Fruit fly (Drosophila melanogaster) Kc167 (cell line): ENCODE measurements around the gene CG42504.

Experiments
- Myc ChIP-seq: fragments of >200 bp; optimal IDR thresholded peaks from 2 replicates; lab custom pipeline; 2017; ENCODE audit warnings: missing external identifiers
- Sin3A ChIP-seq: fragments of >200 bp; optimal IDR thresholded peaks from 2 replicates; lab custom pipeline; 2018; ENCODE audit warnings: missing external identifiers
- h ChIP-seq: fragments of >200 bp; optimal IDR thresholded peaks from 3 replicates; lab custom pipeline; 2018; ENCODE audit warnings: missing external identifiers
- insv ChIP-seq: fragments of >200 bp; optimal IDR thresholded peaks from 3 replicates; lab custom pipeline; 2018; ENCODE audit warnings: missing external identifiers
- psq ChIP-seq: fragments of >200 bp; optimal IDR thresholded peaks from 2 replicates; lab custom pipeline; 2017; ENCODE audit warnings: missing external identifiers
- ttk ChIP-seq: sonication (Bioruptor generic); optimal IDR thresholded peaks from 2 replicates; lab custom pipeline; 2017; ENCODE audit warnings: missing external identifiers

The CG42504 gene

dm6 chr3R:11999074-11999473 lies 32.5 kb downstream of the CG42504 start, which contains the start of gene Ect3:
Gene Ect3 (plus strand): TSS chr3R:11999278.
- no peak for TF ChIP-seq insv (lab: Kevin White, UChicago)
- TF ChIP-seq Sin3A (lab: Kevin White, UChicago) = no peak
- TF ChIP-seq h = no peak
- TF ChIP-seq psq = no peak
- TF ChIP-seq Myc (lab: Kevin White, UChicago) = no peak
- TF ChIP-seq ttk (lab: Kevin White, UChicago) = no peak

dm6 chr3R:11998130-11998529 lies 33.4 kb downstream of the CG42504 start:
- no peak for TF ChIP-seq psq
- TF ChIP-seq Myc (lab: Kevin White, UChicago) = no peak
- TF ChIP-seq Sin3A (lab: Kevin White, UChicago) = no peak
- no peak for TF ChIP-seq insv (lab: Kevin White, UChicago)
- no peak for TF ChIP-seq h
- TF ChIP-seq ttk (lab: Kevin White, UChicago) = no peak

dm6 chr3R:11992934-11993670 lies 38.5 kb downstream of the CG42504 start, which contains the start of gene mfas:
Gene mfas (minus strand): TSS chr3R:11993315.
- TF ChIP-seq insv (lab: Kevin White, UChicago) = no peak
- no peak for TF ChIP-seq Sin3A (lab: Kevin White, UChicago)
- no peak for TF ChIP-seq Myc (lab: Kevin White, UChicago)
- no peak for TF ChIP-seq ttk (lab: Kevin White, UChicago)
- TF ChIP-seq h = no peak
- TF ChIP-seq psq = no peak

dm6 chr3R:11991538-11992164 lies 39.9 kb downstream of the CG42504 start:
- TF ChIP-seq h (no peak), Sin3A (lab: Kevin White, UChicago) (no peak), insv (lab: Kevin White, UChicago) (no peak), psq (no peak), Myc (lab: Kevin White, UChicago) (no peak), ttk (lab: Kevin White, UChicago) (no peak)

- TF ChIP-seq ttk (lab: Kevin White, UChicago) = no peak
Measured at dm6 chr3R:11989996-11990395, 41.6 kb downstream of the CG42504 start.

dm6 chr3R:11989206-11989605 lies 42.4 kb downstream of the CG42504 start:
- TF ChIP-seq Myc (lab: Kevin White, UChicago) (no peak), h (no peak), ttk (lab: Kevin White, UChicago) (no peak), insv (lab: Kevin White, UChicago) (no peak), psq (no peak), Sin3A (lab: Kevin White, UChicago) (no peak)

- TF ChIP-seq Sin3A (lab: Kevin White, UChicago) (no peak), Myc (lab: Kevin White, UChicago) (no peak), insv (lab: Kevin White, UChicago) (no peak), psq (no peak), ttk (lab: Kevin White, UChicago) (no peak), h (no peak)
Measured at dm6 chr3R:11984862-11985261, 46.7 kb downstream of the CG42504 start.

- no peak for TF ChIP-seq psq
- TF ChIP-seq Sin3A (lab: Kevin White, UChicago) = no peak
- TF ChIP-seq Myc (lab: Kevin White, UChicago) = no peak
- TF ChIP-seq h = no peak
- TF ChIP-seq insv (lab: Kevin White, UChicago) = no peak
- TF ChIP-seq ttk (lab: Kevin White, UChicago) = no peak
Measured at dm6 chr3R:11984441-11984840, 47.1 kb downstream of the CG42504 start, which contains the start of gene CG3397. Gene CG3397 (minus strand): TSS chr3R:11984541.

- TF ChIP-seq Myc (lab: Kevin White, UChicago) = no peak
- no peak for TF ChIP-seq Sin3A (lab: Kevin White, UChicago)
- no peak for TF ChIP-seq psq
- no peak for TF ChIP-seq insv (lab: Kevin White, UChicago)
- no peak for TF ChIP-seq h
- no peak for TF ChIP-seq ttk (lab: Kevin White, UChicago)
Measured at dm6 chr3R:11982547-11982946, 49.0 kb downstream of the CG42504 start.

- no peak for TF ChIP-seq Myc (lab: Kevin White, UChicago)
Measured at dm6 chr3R:11981962-11982361, 49.6 kb downstream of the CG42504 start, which contains the start of gene CG12224. Gene CG12224 (minus strand): TSS chr3R:11982062.

- no peak for TF ChIP-seq ttk (lab: Kevin White, UChicago)
- TF ChIP-seq Sin3A (lab: Kevin White, UChicago) = no peak
- no peak for TF ChIP-seq insv (lab: Kevin White, UChicago)
- TF ChIP-seq psq = no peak
- TF ChIP-seq Myc (lab: Kevin White, UChicago) = no peak
- no peak for TF ChIP-seq h
Measured at dm6 chr3R:11979879-11980571, 51.5 kb downstream of the CG42504 start, which contains the start of gene CG18547. Gene CG18547 (minus strand): TSS chr3R:11980390.

dm6 chr3R:11978278-11978677 lies 53.3 kb downstream of the CG42504 start:
- TF ChIP-seq Myc (lab: Kevin White, UChicago) = no peak
- TF ChIP-seq psq = no peak
- no peak for TF ChIP-seq Sin3A (lab: Kevin White, UChicago)
- TF ChIP-seq ttk (lab: Kevin White, UChicago) = no peak
- TF ChIP-seq insv (lab: Kevin White, UChicago) = no peak
- no peak for TF ChIP-seq h
